Worm (Caenorhabditis elegans): ENCODE results near the gene cnc-10.

DNA sequence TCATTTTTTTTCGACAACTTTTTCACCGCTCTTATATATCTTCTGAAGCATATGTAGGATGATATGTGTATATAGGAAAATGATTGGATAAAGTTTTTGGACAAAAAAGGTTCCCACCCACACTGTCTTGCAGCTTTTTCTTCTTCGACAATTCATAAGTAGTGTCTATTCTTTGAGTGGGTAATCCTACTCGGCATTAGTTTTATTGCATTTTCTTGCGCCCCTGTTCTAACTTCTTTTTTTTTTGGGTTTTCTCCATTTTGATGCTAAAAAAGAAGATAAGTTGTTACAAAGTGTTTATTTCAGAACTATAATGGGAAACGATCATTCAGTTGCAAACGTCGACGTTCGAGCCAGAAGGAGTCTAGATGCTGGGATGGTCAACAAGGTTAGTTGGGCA, 48.7 kb upstream of the cnc-10 start, which contains the start of gene glb-3:
- TF ChIP-seq klf-2 (GFP tag; conservative IDR thresholded peaks at IDR 0.05) (no peak), ztf-23 (GFP tag; IDR thresholded peaks at IDR 0.05) (no peak), flt-1 (GFP tag; IDR thresholded peaks at IDR 0.05) (no peak), cog-1 (tag; optimal IDR thresholded peaks at IDR 0.05) (no peak), ref-1 (GFP tag; conservative IDR thresholded peaks at IDR 0.05) (no peak), ztf-29 (GFP tag; IDR thresholded peaks at IDR 0.05) (no peak), T22C8.4 (GFP tag; IDR thresholded peaks at IDR 0.05) (no peak)

All from whole organism, midembryonic.